Fruit fly (Drosophila melanogaster): ENCODE data around the gene FeCH.

- TF ChIP-seq CTCF (optimal IDR thresholded peaks at IDR 0.05) = no peak
- TF ChIP-seq CG8478 (optimal IDR thresholded peaks at IDR 0.05) = no peak
These were observed 44.6 kb downstream of the FeCH start for dm6 chr3R:31767528-31767927.

Measured in S2 (cell line).